Worm (Caenorhabditis elegans) whole organism, L1 larva: ENCODE results near the gene sre-1.

ENCODE experiments used
- alr-1 ChIP-seq: fragments of 200-800 bp; sonication (Bioruptor generic); optimal IDR thresholded peaks from 2 replicates; lab custom pipeline; 2018; ENCODE audit warnings: borderline replicate concordance, mild to moderate bottlenecking, missing genetic modification characterization, missing compliant biosample characterization
- ceh-82 ChIP-seq, 3 experiments: fragments of 150-350 bp in 1 of 3; sonication (generic microtip) in 2 of 3; optimal IDR thresholded peaks; 2 replicates each; lab custom pipeline; 2014 to 2017; ENCODE audit warnings: missing biosample characterization in 3 of 3, missing genetic modification characterization in 3 of 3
- dpl-1 ChIP-seq, 3 experiments: fragments of 150-350 bp in 2 of 3; sonication (generic microtip) in 1 of 3; optimal IDR thresholded peaks; 2 replicates each; lab custom pipeline; 2014 to 2017; ENCODE audit warnings: missing biosample characterization in 3 of 3, missing genetic modification characterization in 3 of 3, missing genetic modification reagents in 3 of 3
- elt-2 ChIP-seq: sonication (generic microtip); optimal IDR thresholded peaks from 2 replicates; lab custom pipeline; 2016; ENCODE audit warnings: missing genetic modification characterization, mild to moderate bottlenecking, inconsistent platforms, missing compliant biosample characterization, missing genetic modification reagents
- hlh-17 ChIP-seq: fragments of 200-800 bp; sonication (Bioruptor generic); optimal IDR thresholded peaks from 2 replicates; lab custom pipeline; 2018; ENCODE audit warnings: missing genetic modification characterization, mild to moderate bottlenecking, missing compliant biosample characterization, moderate library complexity, borderline replicate concordance
- jun-1 ChIP-seq: fragments of 150-350 bp; optimal IDR thresholded peaks from 2 replicates; lab custom pipeline; 2014; ENCODE audit warnings: missing biosample characterization, missing genetic modification reagents, missing genetic modification characterization
- nhr-11 ChIP-seq: fragments of 150-350 bp; optimal IDR thresholded peaks from 2 replicates; lab custom pipeline; 2014; ENCODE audit warnings: missing biosample characterization, missing genetic modification characterization
- nhr-20 ChIP-seq: sonication (generic microtip); optimal IDR thresholded peaks from 2 replicates; lab custom pipeline; 2016; ENCODE audit warnings: mild to moderate bottlenecking, missing genetic modification characterization, missing compliant biosample characterization
- nhr-237 ChIP-seq: fragments of 150-350 bp; optimal IDR thresholded peaks from 2 replicates; lab custom pipeline; 2014; ENCODE audit warnings: missing biosample characterization, missing genetic modification characterization
- nhr-77 ChIP-seq: fragments of 150-350 bp; optimal IDR thresholded peaks from 2 replicates; lab custom pipeline; 2014; ENCODE audit warnings: missing biosample characterization, missing genetic modification characterization
- swsn-7 ChIP-seq: sonication (generic microtip); optimal IDR thresholded peaks from 2 replicates; lab custom pipeline; 2016; ENCODE audit warnings: missing genetic modification characterization, missing compliant biosample characterization
- unc-130 ChIP-seq: fragments of 150-350 bp; optimal IDR thresholded peaks from 2 replicates; lab custom pipeline; 2017; ENCODE audit warnings: missing biosample characterization, missing genetic modification characterization, inconsistent platforms
- unc-62 ChIP-seq: fragments of 150-350 bp; optimal IDR thresholded peaks from 2 replicates; lab custom pipeline; 2014; ENCODE audit warnings: missing biosample characterization, missing genetic modification reagents, missing genetic modification characterization
- unc-86 ChIP-seq: sonication (generic microtip); optimal IDR thresholded peaks from 2 replicates; lab custom pipeline; 2016; ENCODE audit warnings: missing genetic modification characterization, missing compliant biosample characterization

- TF ChIP-seq nhr-77 (no peak), unc-130 (tag; lab: Kevin White, UChicago) (no peak), nhr-237 (tag; lab: Kevin White, UChicago) (no peak), unc-62 (no peak), swsn-7 (no peak), elt-2 (tag; lab: Kevin White, UChicago) (no peak), alr-1 (tag; lab: Kevin White, UChicago) (no peak), nhr-11 (tag; lab: Kevin White, UChicago) (no peak), unc-86 (no peak), ceh-82 (tag; optimal IDR thresholded peaks at IDR 0.05; lab: Kevin White, UChicago) (no peak), hlh-17 (GFP tag; lab: Kevin White, UChicago) (no peak), nhr-20 (tag; lab: Kevin White, UChicago) (no peak), jun-1 (tag; lab: Kevin White, UChicago) (no peak), dpl-1 (GFP tag; optimal IDR thresholded peaks at IDR 0.05; lab: Kevin White, UChicago) (no peak)
These were observed 39.5 kb upstream of the sre-1 start for ce11 chrII:7670039-7670438.
